Fruit fly (Drosophila melanogaster): ENCODE measurements around the gene Ilp1.

dm6 chr3L:9845980-9846538 lies 47.8 kb downstream of the Ilp1 start:
- TF ChIP-seq Myc (optimal IDR thresholded peaks at IDR 0.05): no peak
- no peak for TF ChIP-seq Sin3A (optimal IDR thresholded peaks at IDR 0.05)
- no peak for TF ChIP-seq ttk (optimal IDR thresholded peaks at IDR 0.05)

Measured in Kc167 (cell line).